Worm (Caenorhabditis elegans): ENCODE results near the gene srh-299.
"Not testable (repeated sequence)": the region's sequence is repeated elsewhere in the genome, so short reads cannot be mapped to it uniquely, and the experiment has no call there.

The srh-299 gene

ce11 chrV:15891279-15891678 lies 28.1 kb downstream of the srh-299 start:
- TF ChIP-seq ref-1 (GFP tag; conservative IDR thresholded peaks at IDR 0.05) (no peak), tab-1 (GFP tag; IDR thresholded peaks at IDR 0.05) (no peak), ztf-23 (GFP tag; IDR thresholded peaks at IDR 0.05) (no peak), ztf-29 (GFP tag; IDR thresholded peaks at IDR 0.05) (no peak), med-1 (GFP tag; optimal IDR thresholded peaks at IDR 0.05; ENCODE audit: insufficient read depth) (no peak)

- TF ChIP-seq ref-1 (GFP tag; conservative IDR thresholded peaks at IDR 0.05) = no peak
- no peak for TF ChIP-seq flt-1 (GFP tag; IDR thresholded peaks at IDR 0.05)
- TF ChIP-seq ztf-23 (GFP tag; IDR thresholded peaks at IDR 0.05) = no peak
- no peak for TF ChIP-seq tab-1 (GFP tag; IDR thresholded peaks at IDR 0.05)
- TF ChIP-seq klf-2 (GFP tag; conservative IDR thresholded peaks at IDR 0.05) = no peak
- TF ChIP-seq cog-1 (tag; optimal IDR thresholded peaks at IDR 0.05) = no peak
- TF ChIP-seq ztf-29 (GFP tag; IDR thresholded peaks at IDR 0.05) = no peak
- no peak for TF ChIP-seq med-1 (GFP tag; optimal IDR thresholded peaks at IDR 0.05; ENCODE audit: insufficient read depth)
- no peak for TF ChIP-seq T22C8.4 (GFP tag; IDR thresholded peaks at IDR 0.05)
These were observed 28.6 kb downstream of the srh-299 start, which contains the start of gene T06C12.12 for ce11 chrV:15891761-15892160. Gene T06C12.12, plus strand, starts transcription at chrV:15892061.

ce11 chrV:15892696-15893095 lies 29.6 kb downstream of the srh-299 start, which contains the start of gene T06C12.11:
Gene T06C12.11, plus strand, starts transcription at chrV:15892996.
- TF ChIP-seq T22C8.4 (GFP tag; IDR thresholded peaks at IDR 0.05) (no peak), ztf-23 (GFP tag; IDR thresholded peaks at IDR 0.05) (no peak), flt-1 (GFP tag; IDR thresholded peaks at IDR 0.05) (no peak), klf-2 (GFP tag; conservative IDR thresholded peaks at IDR 0.05) (no peak), cog-1 (tag; optimal IDR thresholded peaks at IDR 0.05) (no peak), ztf-29 (GFP tag; IDR thresholded peaks at IDR 0.05) (no peak), tab-1 (GFP tag; IDR thresholded peaks at IDR 0.05) (no peak), ref-1 (GFP tag; conservative IDR thresholded peaks at IDR 0.05) (no peak), med-1 (GFP tag; optimal IDR thresholded peaks at IDR 0.05; ENCODE audit: insufficient read depth) (no peak)

ce11 chrV:15896671-15897070 lies 33.5 kb downstream of the srh-299 start, which contains the start of gene nhr-213:
Gene nhr-213, minus strand, starts transcription at chrV:15896771.
- no peak for TF ChIP-seq cog-1 (tag; optimal IDR thresholded peaks at IDR 0.05)
- no peak for TF ChIP-seq ztf-23 (GFP tag; IDR thresholded peaks at IDR 0.05)

ce11 chrV:15897696-15898095 lies 34.6 kb downstream of the srh-299 start, which contains the start of gene str-60:
Gene str-60, plus strand, starts transcription at chrV:15897996.
- TF ChIP-seq T22C8.4 (GFP tag; IDR thresholded peaks at IDR 0.05) = no peak
- TF ChIP-seq ztf-23 (GFP tag; IDR thresholded peaks at IDR 0.05) = no peak
- TF ChIP-seq cog-1 (tag; optimal IDR thresholded peaks at IDR 0.05) = no peak

ce11 chrV:15899696-15900095 lies 36.6 kb downstream of the srh-299 start, which contains the start of gene T06C12.14:
Gene T06C12.14, plus strand, starts transcription at chrV:15899996.
- TF ChIP-seq ztf-23 (GFP tag; IDR thresholded peaks at IDR 0.05) (no peak), flt-1 (GFP tag; IDR thresholded peaks at IDR 0.05) (no peak), tab-1 (GFP tag; IDR thresholded peaks at IDR 0.05) (no peak), ztf-29 (GFP tag; IDR thresholded peaks at IDR 0.05) (no peak), T22C8.4 (GFP tag; IDR thresholded peaks at IDR 0.05) (no peak), cog-1 (tag; optimal IDR thresholded peaks at IDR 0.05) (no peak), ref-1 (GFP tag; conservative IDR thresholded peaks at IDR 0.05) (no peak), med-1 (GFP tag; optimal IDR thresholded peaks at IDR 0.05; ENCODE audit: insufficient read depth) (no peak), klf-2 (GFP tag; conservative IDR thresholded peaks at IDR 0.05) (no peak)

- TF ChIP-seq klf-2 (GFP tag; conservative IDR thresholded peaks at IDR 0.05) (no peak), ztf-23 (GFP tag; IDR thresholded peaks at IDR 0.05) (no peak), med-1 (GFP tag; optimal IDR thresholded peaks at IDR 0.05; ENCODE audit: insufficient read depth) (no peak), cog-1 (tag; optimal IDR thresholded peaks at IDR 0.05) (no peak), ztf-29 (GFP tag; IDR thresholded peaks at IDR 0.05) (no peak), ref-1 (GFP tag; conservative IDR thresholded peaks at IDR 0.05) (no peak), flt-1 (GFP tag; IDR thresholded peaks at IDR 0.05) (no peak)
These were observed 37.4 kb downstream of the srh-299 start for ce11 chrV:15900564-15900963.

- not testable (repeated sequence) for TF ChIP-seq med-1 (GFP tag; optimal IDR thresholded peaks at IDR 0.05; ENCODE audit: insufficient read depth); klf-2 (GFP tag; conservative IDR thresholded peaks at IDR 0.05); cog-1 (tag; optimal IDR thresholded peaks at IDR 0.05)
These were observed 42.4 kb downstream of the srh-299 start, which contains the start of the genes F35E8.1 and F35E8.2 for ce11 chrV:15905530-15905929. Gene F35E8.1, minus strand, starts transcription at chrV:15905630. Gene F35E8.2, plus strand, starts transcription at chrV:15905661.

- TF ChIP-seq flt-1 (GFP tag; IDR thresholded peaks at IDR 0.05) = no peak
- TF ChIP-seq ref-1 (GFP tag; conservative IDR thresholded peaks at IDR 0.05) = no peak
- no peak for TF ChIP-seq ztf-23 (GFP tag; IDR thresholded peaks at IDR 0.05)
- no peak for TF ChIP-seq cog-1 (tag; optimal IDR thresholded peaks at IDR 0.05)
- TF ChIP-seq klf-2 (GFP tag; conservative IDR thresholded peaks at IDR 0.05) = no peak
- no peak for TF ChIP-seq tab-1 (GFP tag; IDR thresholded peaks at IDR 0.05)
- TF ChIP-seq ztf-29 (GFP tag; IDR thresholded peaks at IDR 0.05) = no peak
- TF ChIP-seq med-1 (GFP tag; optimal IDR thresholded peaks at IDR 0.05; ENCODE audit: insufficient read depth) = no peak
- no peak for TF ChIP-seq T22C8.4 (GFP tag; IDR thresholded peaks at IDR 0.05)
These were observed 48.7 kb downstream of the srh-299 start, which contains the start of gene F35E8.6 for ce11 chrV:15911848-15912247. Gene F35E8.6, plus strand, starts transcription at chrV:15912148.

ce11 chrV:15912677-15913076 lies 49.5 kb downstream of the srh-299 start:
- no peak for TF ChIP-seq T22C8.4 (GFP tag; IDR thresholded peaks at IDR 0.05)
- TF ChIP-seq med-1 (GFP tag; optimal IDR thresholded peaks at IDR 0.05; ENCODE audit: insufficient read depth) = no peak
- TF ChIP-seq cog-1 (tag; optimal IDR thresholded peaks at IDR 0.05) = no peak
- no peak for TF ChIP-seq flt-1 (GFP tag; IDR thresholded peaks at IDR 0.05)
- no peak for TF ChIP-seq ztf-23 (GFP tag; IDR thresholded peaks at IDR 0.05)
- TF ChIP-seq tab-1 (GFP tag; IDR thresholded peaks at IDR 0.05) = no peak
- TF ChIP-seq ref-1 (GFP tag; conservative IDR thresholded peaks at IDR 0.05) = no peak
- TF ChIP-seq ztf-29 (GFP tag; IDR thresholded peaks at IDR 0.05) = no peak
- no peak for TF ChIP-seq klf-2 (GFP tag; conservative IDR thresholded peaks at IDR 0.05)
